Fruit fly (Drosophila melanogaster): Measurements from ENCODE around the gene CG6999.

DNA sequence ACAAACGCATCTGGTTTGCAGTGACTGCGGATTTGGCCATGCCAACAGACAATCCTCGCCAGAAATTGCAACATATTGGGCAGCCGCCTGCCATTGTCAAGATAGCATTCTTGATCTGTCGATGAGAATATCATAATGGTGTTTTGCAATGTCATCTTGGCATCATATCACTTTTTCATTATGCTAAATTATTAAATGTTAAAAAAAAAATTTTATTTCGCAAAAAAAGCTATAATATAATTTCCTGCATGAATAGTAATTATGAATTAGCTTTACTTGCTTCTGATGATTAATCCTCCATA, 1.8 kb downstream of the CG6999 start:
- TF ChIP-seq cnc (optimal IDR thresholded peaks at IDR 0.05), result peak in 1 of 2 experiments; percentile 32
- no peak for TF ChIP-seq CG14711 (tag; optimal IDR thresholded peaks at IDR 0.05)
- no peak for TF ChIP-seq Hr96 (GFP tag; optimal IDR thresholded peaks at IDR 0.05)
- TF ChIP-seq tj (GFP tag; optimal IDR thresholded peaks at IDR 0.05), result no peak
